Worm (Caenorhabditis elegans) whole organism, L2 larva: Measurements from ENCODE around the gene ugt-16.

Source experiments
- alr-1 ChIP-seq: fragments of 150-350 bp; optimal IDR thresholded peaks from 2 replicates; lab custom pipeline; 2014; ENCODE audit warnings: missing biosample characterization, missing genetic modification characterization
- blmp-1 ChIP-seq: sonication (generic microtip); optimal IDR thresholded peaks from 2 replicates; lab custom pipeline; 2017; ENCODE audit warnings: missing genetic modification characterization, mild to moderate bottlenecking, missing compliant biosample characterization, antibody characterized with exemption, moderate library complexity; ENCODE audit not compliant: insufficient read depth
- crh-2 ChIP-seq: sonication (generic microtip); optimal IDR thresholded peaks from 2 replicates; lab custom pipeline; 2017; ENCODE audit warnings: missing biosample characterization, missing genetic modification characterization
- fos-1 ChIP-seq: fragments of 150-350 bp; optimal IDR thresholded peaks from 2 replicates; lab custom pipeline; 2014; ENCODE audit warnings: missing biosample characterization, missing genetic modification characterization
- sma-3 ChIP-seq: sonication (generic microtip); optimal IDR thresholded peaks from 2 replicates; lab custom pipeline; 2016; ENCODE audit warnings: missing genetic modification reagents, missing genetic modification characterization, missing compliant biosample characterization
- sma-9 ChIP-seq, 2 experiments: fragments of 150-350 bp in 1 of 2; sonication (generic microtip) in 1 of 2; optimal IDR thresholded peaks; 2 replicates each; lab custom pipeline; 2014 to 2016; ENCODE audit warnings: missing genetic modification characterization in 2 of 2, mild to moderate bottlenecking in 1 of 2, missing biosample characterization in 1 of 2, missing compliant biosample characterization in 1 of 2, missing genetic modification reagents in 1 of 2, moderate library complexity in 1 of 2

Gene ugt-16

DNA sequence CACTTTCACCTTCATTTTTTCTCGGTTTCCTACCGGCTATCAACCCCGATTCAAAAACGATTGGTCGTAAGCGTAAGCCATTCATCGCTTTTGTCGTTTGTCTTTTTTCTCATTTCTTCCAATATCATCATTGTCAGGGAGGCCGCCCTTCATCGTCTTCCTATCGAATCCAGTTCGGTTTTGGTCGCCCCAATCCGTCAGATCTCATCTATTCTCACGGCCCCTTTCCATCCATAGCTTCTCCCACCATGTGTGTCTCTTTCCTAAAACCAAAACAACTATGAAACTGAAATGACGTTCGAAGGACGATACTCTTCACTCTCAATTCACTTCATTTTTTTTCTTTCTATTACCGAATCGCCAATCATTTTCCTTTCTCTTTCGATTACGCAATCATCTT lies 51.0 kb downstream of the ugt-16 start:
- TF ChIP-seq fos-1 (tag; lab: Kevin White, UChicago) (no peak), blmp-1 (tag; lab: Kevin White, UChicago) (peak; percentile 4), alr-1 (no peak)

DNA sequence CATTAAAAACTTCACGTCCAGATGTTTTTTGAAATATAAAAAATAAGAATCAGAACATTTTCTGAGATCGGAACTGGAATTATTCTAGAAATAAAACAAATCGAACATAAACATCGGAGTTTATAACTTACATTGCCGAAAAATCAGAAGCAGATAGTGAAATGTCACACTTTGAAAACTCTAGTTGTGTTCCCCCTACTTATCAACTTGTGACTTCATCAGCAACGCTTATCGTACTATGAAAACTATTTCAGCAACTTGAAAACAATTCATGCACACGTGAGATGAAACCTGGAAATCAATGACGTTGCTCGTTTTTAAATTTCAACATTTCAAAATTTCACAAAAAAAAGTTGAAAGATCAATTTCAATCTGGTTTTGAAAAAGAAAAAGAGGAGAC lies 51.9 kb downstream of the ugt-16 start:
- TF ChIP-seq fos-1 (tag; lab: Kevin White, UChicago) (peak; percentile 48), sma-3 (GFP tag; lab: Kevin White, UChicago) (no peak), crh-2 (tag; lab: Kevin White, UChicago) (peak; percentile 20), sma-9 (GFP tag; optimal IDR thresholded peaks at IDR 0.05; lab: Kevin White, UChicago) (peak; percentile 58), sma-9 (tag; optimal IDR thresholded peaks at IDR 0.05; lab: Kevin White, UChicago) (no peak)
